Fruit fly (Drosophila melanogaster): ENCODE data around the gene milt.
A peak's percentile ranks its signal among the peaks of the same experiment; 100 is the strongest.

Gene milt

dm6 chr2L:7043039-7043905, 5.6 kb downstream of the milt start (continued):
- TF ChIP-seq B-H2 (GFP tag; optimal IDR thresholded peaks at IDR 0.05) (no peak), CG4424 (GFP tag; optimal IDR thresholded peaks at IDR 0.05) (no peak), CG11696 (GFP tag; IDR thresholded peaks at IDR 0.05) (0 out of 2 replicates have a peak, but pooled peaks have one; percentile 13), CG14965 (GFP tag; optimal IDR thresholded peaks at IDR 0.05; ENCODE audit: borderline replicate concordance) (no peak), CG8290 (GFP tag; optimal IDR thresholded peaks at IDR 0.05) (no peak), CG8290 (tag; optimal IDR thresholded peaks at IDR 0.05) (peak in 1 of 2 experiments; percentile 28), ind (GFP tag; optimal IDR thresholded peaks at IDR 0.05) (peak; percentile 18), Elba2 (GFP tag; optimal IDR thresholded peaks at IDR 0.05) (no peak), trh (GFP tag; optimal IDR thresholded peaks at IDR 0.05) (no peak), luna (GFP tag; optimal IDR thresholded peaks at IDR 0.05) (no peak), crp (GFP tag; optimal IDR thresholded peaks at IDR 0.05) (peak in 1 of 2 experiments; percentile 25), chif (GFP tag; optimal IDR thresholded peaks at IDR 0.05) (peak in 1 of 2 experiments; percentile 16), CG31224 (GFP tag; IDR thresholded peaks at IDR 0.05) (no peak), Oli (tag; optimal IDR thresholded peaks at IDR 0.05) (peak; percentile 32), Lhr (GFP tag; optimal IDR thresholded peaks at IDR 0.05) (peak; percentile 38), CTCF (GFP tag; optimal IDR thresholded peaks at IDR 0.05) (no peak), CrebB (tag; optimal IDR thresholded peaks at IDR 0.05) (peak; percentile 28), CG4360 (GFP tag; IDR thresholded peaks at IDR 0.05) (peak; percentile 29; the same call in 1 of the 2 replicates), twi (tag; optimal IDR thresholded peaks at IDR 0.05) (peak; percentile 89), gce (GFP tag; IDR thresholded peaks at IDR 0.05) (no peak), CG16815 (GFP tag; optimal IDR thresholded peaks at IDR 0.05) (no peak), Hr39 (optimal IDR thresholded peaks at IDR 0.05) (no peak), CG30431 (GFP tag; optimal IDR thresholded peaks at IDR 0.05) (no peak), CG17361 (GFP tag; IDR thresholded peaks at IDR 0.05) (0 out of 3 replicates have a peak, but pooled peaks have one; percentile 38), fd96Cb (tag; optimal IDR thresholded peaks at IDR 0.05) (no peak), CG5245 (GFP tag; optimal IDR thresholded peaks at IDR 0.05) (no peak), CG12236 (GFP tag; optimal IDR thresholded peaks at IDR 0.05) (peak; percentile 33), Nf-YA (GFP tag; IDR thresholded peaks at IDR 0.05) (no peak), unpg (GFP tag; optimal IDR thresholded peaks at IDR 0.05) (peak; percentile 21), prd (optimal IDR thresholded peaks at IDR 0.05) (no peak), prd (GFP tag; IDR thresholded peaks at IDR 0.05) (peak; percentile 49), MTF-1 (GFP tag; optimal IDR thresholded peaks at IDR 0.05; ENCODE audit: borderline replicate concordance) (peak; percentile 17), CG10209 (GFP tag; optimal IDR thresholded peaks at IDR 0.05) (peak; percentile 52), sc (optimal IDR thresholded peaks at IDR 0.05) (no peak), sc (GFP tag; optimal IDR thresholded peaks at IDR 0.05) (peak; percentile 37), btn (GFP tag; optimal IDR thresholded peaks at IDR 0.05) (no peak), cwo (GFP tag; optimal IDR thresholded peaks at IDR 0.05) (no peak), C15 (GFP tag; IDR thresholded peaks at IDR 0.05) (no peak), caup (GFP tag; optimal IDR thresholded peaks at IDR 0.05; ENCODE audit: severe bottlenecking) (no peak), CG17568 (GFP tag; optimal IDR thresholded peaks at IDR 0.05) (peak; percentile 6), Dip2 (GFP tag; IDR thresholded peaks at IDR 0.05) (no peak), mam (GFP tag; optimal IDR thresholded peaks at IDR 0.05) (no peak), CG3281 (GFP tag; optimal IDR thresholded peaks at IDR 0.05) (peak; percentile 33), CG10366 (GFP tag; IDR thresholded peaks at IDR 0.05) (no peak), dpn (GFP tag; optimal IDR thresholded peaks at IDR 0.05) (no peak), Deaf1 (tag; optimal IDR thresholded peaks at IDR 0.05) (no peak), Aef1 (GFP tag; IDR thresholded peaks at IDR 0.05) (no peak), CG11247 (GFP tag; IDR thresholded peaks at IDR 0.05) (0 out of 2 replicates have a peak, but pooled peaks have one; percentile 12), H2.0 (GFP tag; IDR thresholded peaks at IDR 0.05) (no peak), seq (GFP tag; IDR thresholded peaks at IDR 0.05) (peak; percentile 66), lmd (GFP tag; IDR thresholded peaks at IDR 0.05) (no peak)
